Worm (Caenorhabditis elegans): ENCODE measurements around the gene unc-132.

The unc-132 gene

ce11 chrV:3688733-3689132 lies 1.8 kb downstream of the unc-132 start (continued):
- TF ChIP-seq spr-1 (tag; optimal IDR thresholded peaks at IDR 0.05) = no peak
- no peak for TF ChIP-seq T26A8.4 (GFP tag; IDR thresholded peaks at IDR 0.05)
- no peak for TF ChIP-seq madf-5 (GFP tag; IDR thresholded peaks at IDR 0.05)
- no peak for TF ChIP-seq lir-3 (tag; optimal IDR thresholded peaks at IDR 0.05)
- TF ChIP-seq lin-15B (tag; optimal IDR thresholded peaks at IDR 0.05) = no peak
- peak; percentile 1 for TF ChIP-seq nhr-6 (tag; optimal IDR thresholded peaks at IDR 0.05)
- no peak for TF ChIP-seq nhr-28 (tag; optimal IDR thresholded peaks at IDR 0.05)
- TF ChIP-seq nhr-11 (tag; optimal IDR thresholded peaks at IDR 0.05) = no peak
- TF ChIP-seq hmg-1.1 (GFP tag; IDR thresholded peaks at IDR 0.05) = no peak
- TF ChIP-seq ceh-20 (GFP tag; IDR thresholded peaks at IDR 0.05) = no peak
- TF ChIP-seq zag-1 (tag; optimal IDR thresholded peaks at IDR 0.05) = no peak
- TF ChIP-seq unc-130 (GFP tag; optimal IDR thresholded peaks at IDR 0.05) = no peak
- no peak for TF ChIP-seq nhr-77 (tag; optimal IDR thresholded peaks at IDR 0.05)
- TF ChIP-seq R02D3.7 (tag; optimal IDR thresholded peaks at IDR 0.05) = no peak
- no peak for TF ChIP-seq daf-19 (GFP tag; conservative IDR thresholded peaks at IDR 0.05)
- no peak for TF ChIP-seq lim-7 (GFP tag; IDR thresholded peaks at IDR 0.05)
- TF ChIP-seq mdl-1 (tag; optimal IDR thresholded peaks at IDR 0.05) = peak in 1 of 2 experiments; percentile 40
- TF ChIP-seq ZK546.5 (tag; optimal IDR thresholded peaks at IDR 0.05) = no peak
- no peak for TF ChIP-seq ceh-62 (tag; optimal IDR thresholded peaks at IDR 0.05)
- no peak for TF ChIP-seq ceh-82 (tag; optimal IDR thresholded peaks at IDR 0.05)
- no peak for TF ChIP-seq ceh-44 (GFP tag; IDR thresholded peaks at IDR 0.05)
- no peak for TF ChIP-seq jun-1 (tag; optimal IDR thresholded peaks at IDR 0.05)
- TF ChIP-seq ztf-7 (tag; optimal IDR thresholded peaks at IDR 0.05) = no peak
- no peak for TF ChIP-seq lin-13 (GFP tag; optimal IDR thresholded peaks at IDR 0.05)
- TF ChIP-seq nhr-10 (tag; optimal IDR thresholded peaks at IDR 0.05) = no peak
- TF ChIP-seq lin-39 (tag; optimal IDR thresholded peaks at IDR 0.05) = no peak
- TF ChIP-seq T20F7.1 (GFP tag; optimal IDR thresholded peaks at IDR 0.05) = no peak
- no peak for TF ChIP-seq ZK337.2 (GFP tag; IDR thresholded peaks at IDR 0.05)
- no peak for TF ChIP-seq nhr-48 (tag; optimal IDR thresholded peaks at IDR 0.05)
- TF ChIP-seq ama-1 (optimal IDR thresholded peaks at IDR 0.05) = no peak
- no peak for TF ChIP-seq ctbp-1 (GFP tag; IDR thresholded peaks at IDR 0.05)
- no peak for TF ChIP-seq zip-2 (tag; optimal IDR thresholded peaks at IDR 0.05)
- no peak for TF ChIP-seq aly-2 (tag; optimal IDR thresholded peaks at IDR 0.05)
- no peak for TF ChIP-seq tra-1 (GFP tag; IDR thresholded peaks at IDR 0.05)
- TF ChIP-seq Y48G9A.11 (GFP tag; IDR thresholded peaks at IDR 0.05) = no peak
- TF ChIP-seq zfp-3 (GFP tag; conservative IDR thresholded peaks at IDR 0.05) = no peak
- no peak for TF ChIP-seq nhr-42 (GFP tag; IDR thresholded peaks at IDR 0.05)
- TF ChIP-seq lsy-2 (tag; optimal IDR thresholded peaks at IDR 0.05) = peak in 1 of 2 experiments; percentile 49
- TF ChIP-seq nhr-25 (tag; optimal IDR thresholded peaks at IDR 0.05; ENCODE audit: borderline replicate concordance, insufficient read depth) = no peak
- TF ChIP-seq dmd-6 (GFP tag; IDR thresholded peaks at IDR 0.05) = 0 out of 2 replicates have a peak, but pooled peaks have one; percentile 11
- no peak for TF ChIP-seq fkh-10 (GFP tag; optimal IDR thresholded peaks at IDR 0.05)
- TF ChIP-seq saeg-2 (GFP tag; IDR thresholded peaks at IDR 0.05) = no peak
- peak; percentile 66 for TF ChIP-seq hlh-30 (tag; optimal IDR thresholded peaks at IDR 0.05; ENCODE audit: insufficient read depth)
- no peak for TF ChIP-seq aha-1 (tag)

ce11 chrV:3692613-3693012 lies 5.7 kb downstream of the unc-132 start:
- TF ChIP-seq unc-62 (GFP tag; optimal IDR thresholded peaks at IDR 0.05 in 1 of 2) (peak in 1 of 2 experiments; percentile 42), unc-62 (tag; optimal IDR thresholded peaks at IDR 0.05) (no peak), sdz-12 (GFP tag; optimal IDR thresholded peaks at IDR 0.05) (no peak), daf-16 (GFP tag; optimal IDR thresholded peaks at IDR 0.05) (no peak), daf-16 (tag; optimal IDR thresholded peaks at IDR 0.05) (peak; percentile 52), nhr-28 (tag; optimal IDR thresholded peaks at IDR 0.05) (peak; percentile 85), spr-1 (tag; optimal IDR thresholded peaks at IDR 0.05) (no peak), madf-9 (GFP tag; conservative IDR thresholded peaks at IDR 0.05) (no peak), fkh-10 (GFP tag; optimal IDR thresholded peaks at IDR 0.05) (no peak), unc-39 (tag; optimal IDR thresholded peaks at IDR 0.05) (no peak), hlh-11 (tag; optimal IDR thresholded peaks at IDR 0.05) (peak; percentile 38), dve-1 (tag; optimal IDR thresholded peaks at IDR 0.05; ENCODE audit: insufficient read depth) (peak; percentile 1), fos-1 (tag; optimal IDR thresholded peaks at IDR 0.05) (no peak), nhr-111 (GFP tag; optimal IDR thresholded peaks at IDR 0.05) (no peak), snpc-1.2 (GFP tag; IDR thresholded peaks at IDR 0.05) (no peak), hlh-30 (tag; optimal IDR thresholded peaks at IDR 0.05; ENCODE audit: insufficient read depth) (peak; percentile 27)
